Fruit fly (Drosophila melanogaster) whole organism, embryonic: ENCODE measurements around the gene Cyp6t1.

Experiments
- Adf1 ChIP-seq: fragments of 200-800 bp; sonication (Bioruptor generic); IDR thresholded peaks from 2 replicates; pipeline ENCODE4 v1.3.6; 2022; ENCODE audit warnings: missing biosample characterization, missing genetic modification characterization
- CG2712 ChIP-seq: fragments of 200-800 bp; optimal IDR thresholded peaks from 3 replicates; lab custom pipeline; 2019; ENCODE audit warnings: missing biosample characterization, mild to moderate bottlenecking, missing genetic modification characterization, moderate library complexity
- CG4404 ChIP-seq: fragments of 200-800 bp; sonication (Bioruptor generic); IDR thresholded peaks from 2 replicates; pipeline ENCODE4 v1.3.6; 2022; ENCODE audit warnings: missing biosample characterization, missing genetic modification characterization
- CG9932 ChIP-seq: fragments of 200-800 bp; sonication (Bioruptor generic); IDR thresholded peaks from 2 replicates; pipeline ENCODE4 v1.3.6; 2022; ENCODE audit warnings: missing biosample characterization, missing genetic modification characterization
- Gug ChIP-seq: fragments of 200-800 bp; sonication (Bioruptor generic); IDR thresholded peaks from 4 replicates; pipeline ENCODE4 v1.3.6; 2022; ENCODE audit warnings: missing biosample characterization, missing genetic modification characterization
- HmgZ ChIP-seq: fragments of 200-800 bp; sonication (Bioruptor generic); optimal IDR thresholded peaks from 2 replicates; lab custom pipeline; 2018; ENCODE audit warnings: missing biosample characterization, mild to moderate bottlenecking, missing genetic modification characterization
- Sry-β ChIP-seq: fragments of 200-800 bp; sonication (Bioruptor generic); optimal IDR thresholded peaks from 2 replicates; lab custom pipeline; 2018; ENCODE audit warnings: missing biosample characterization, mild to moderate bottlenecking, missing genetic modification characterization, moderate library complexity
- tin ChIP-seq: fragments of 200-800 bp; sonication (Bioruptor generic); optimal IDR thresholded peaks from 3 replicates; lab custom pipeline; 2016; ENCODE audit warnings: missing biosample characterization, missing genetic modification characterization

DNA sequence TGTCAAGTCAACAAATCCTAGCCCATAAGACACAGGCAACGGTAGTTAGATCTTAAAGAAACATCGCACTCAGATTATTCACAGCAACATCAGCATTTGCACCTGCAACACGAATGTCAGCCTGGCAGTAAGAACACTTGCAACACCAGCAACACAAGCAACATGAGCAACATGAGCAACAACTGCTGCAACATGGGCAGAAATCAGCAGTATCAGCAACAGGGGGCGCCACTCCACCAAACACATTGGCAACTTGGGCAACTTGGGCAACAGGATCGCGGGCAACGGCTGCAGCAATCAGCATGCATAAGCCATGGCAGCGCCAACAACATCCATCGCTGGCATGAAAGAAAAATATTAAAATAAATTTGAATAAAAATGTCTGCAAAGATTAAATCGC is 43.8 kb upstream of the Cyp6t1 start:
- TF ChIP-seq Adf1 (no peak), CG9932 (no peak), CG4404 (GFP tag; lab: Robert Waterston, UW) (no peak), tin (GFP tag; lab: Kevin White, UChicago) (no peak), HmgZ (tag; lab: Kevin White, UChicago) (no peak), CG2712 (tag; lab: Kevin White, UChicago) (no peak), Sry-β (GFP tag; lab: Kevin White, UChicago) (no peak), Gug (GFP tag; lab: Robert Waterston, UW) (no peak)
